Fruit fly (Drosophila melanogaster) whole organism, prepupa: ENCODE data around the gene CG6415.
A peak's percentile ranks its signal among the peaks of the same experiment; 100 is the strongest.

Experiments used
- CG10631 ChIP-seq: fragments of 200-800 bp; sonication (Bioruptor generic); optimal IDR thresholded peaks from 2 replicates; lab custom pipeline; 2016; ENCODE audit warnings: missing biosample characterization, missing genetic modification characterization
- CG10669 ChIP-seq: fragments of 200-800 bp; sonication (Bioruptor generic); optimal IDR thresholded peaks from 3 replicates; lab custom pipeline; 2018; ENCODE audit warnings: missing biosample characterization, mild to moderate bottlenecking, missing genetic modification characterization, moderate library complexity
- CG11294 ChIP-seq: fragments of 200-800 bp; sonication (Bioruptor generic); IDR thresholded peaks from 2 replicates; pipeline ENCODE4 v1.3.6; 2022; ENCODE audit warnings: missing biosample characterization, missing genetic modification characterization
- CG11762 ChIP-seq: fragments of 200-800 bp; sonication (Bioruptor generic); optimal IDR thresholded peaks from 3 replicates; lab custom pipeline; 2016; ENCODE audit warnings: missing biosample characterization, missing genetic modification characterization; ENCODE audit not compliant: insufficient read depth
- CG15336 ChIP-seq: fragments of 200-800 bp; sonication (Bioruptor generic); IDR thresholded peaks from 2 replicates; pipeline ENCODE4 v1.3.6; 2022; ENCODE audit warnings: missing biosample characterization, missing genetic modification characterization
- CG1621 ChIP-seq: fragments of 200-800 bp; sonication (Bioruptor generic); optimal IDR thresholded peaks from 3 replicates; lab custom pipeline; 2018; ENCODE audit warnings: missing biosample characterization, mild to moderate bottlenecking, missing genetic modification characterization
- CG16779 ChIP-seq: fragments of 200-800 bp; sonication (Bioruptor generic); optimal IDR thresholded peaks from 3 replicates; lab custom pipeline; 2017; ENCODE audit warnings: missing biosample characterization, mild to moderate bottlenecking, missing genetic modification characterization
- CG3032 ChIP-seq: fragments of 200-800 bp; optimal IDR thresholded peaks from 2 replicates; lab custom pipeline; 2019; ENCODE audit warnings: missing biosample characterization, mild to moderate bottlenecking, missing genetic modification characterization, moderate library complexity
- CG31627 ChIP-seq: fragments of 200-800 bp; sonication (Bioruptor generic); optimal IDR thresholded peaks from 3 replicates; lab custom pipeline; 2016; ENCODE audit warnings: missing biosample characterization, missing genetic modification characterization
- CG32006 ChIP-seq: fragments of 200-800 bp; sonication (Bioruptor generic); optimal IDR thresholded peaks from 3 replicates; lab custom pipeline; 2017; ENCODE audit warnings: missing biosample characterization, mild to moderate bottlenecking, missing genetic modification characterization
- CG3919 ChIP-seq: fragments of 200-800 bp; sonication (Bioruptor generic); optimal IDR thresholded peaks from 3 replicates; lab custom pipeline; 2016; ENCODE audit warnings: missing biosample characterization, missing genetic modification characterization
- CG4318 ChIP-seq: fragments of 200-800 bp; sonication (Bioruptor generic); optimal IDR thresholded peaks from 3 replicates; lab custom pipeline; 2017; ENCODE audit warnings: missing biosample characterization, mild to moderate bottlenecking, missing genetic modification characterization
- CG6163 ChIP-seq: fragments of 200-800 bp; sonication (Bioruptor generic); IDR thresholded peaks from 3 replicates; pipeline ENCODE4 v1.3.6; 2022; ENCODE audit warnings: missing biosample characterization, missing genetic modification characterization
- CG6276 ChIP-seq: fragments of 200-800 bp; sonication (Bioruptor generic); optimal IDR thresholded peaks from 2 replicates; lab custom pipeline; 2017; ENCODE audit warnings: missing biosample characterization, mild to moderate bottlenecking, missing genetic modification characterization
- CG6792 ChIP-seq: fragments of 200-800 bp; sonication (Bioruptor generic); optimal IDR thresholded peaks from 3 replicates; lab custom pipeline; 2016; ENCODE audit warnings: missing biosample characterization, missing genetic modification characterization
- CG6808 ChIP-seq: fragments of 200-800 bp; sonication (Bioruptor generic); optimal IDR thresholded peaks from 3 replicates; lab custom pipeline; 2017; ENCODE audit warnings: missing biosample characterization, missing genetic modification characterization, mild to moderate bottlenecking, moderate library complexity, missing genetic modification reagents
- CG6854 ChIP-seq: fragments of 200-800 bp; sonication (Bioruptor generic); optimal IDR thresholded peaks from 2 replicates; lab custom pipeline; 2017; ENCODE audit warnings: missing biosample characterization, mild to moderate bottlenecking, missing genetic modification characterization
- CG8119 ChIP-seq: fragments of 200-800 bp; sonication (Bioruptor generic); IDR thresholded peaks from 3 replicates; pipeline ENCODE4 v1.3.6; 2022; ENCODE audit warnings: missing biosample characterization, missing genetic modification characterization
- CG8319 ChIP-seq: fragments of 200-800 bp; sonication (Bioruptor generic); optimal IDR thresholded peaks from 3 replicates; lab custom pipeline; 2016; ENCODE audit warnings: missing biosample characterization, missing genetic modification characterization
- Eip75B ChIP-seq: fragments of 200-800 bp; sonication (Bioruptor generic); optimal IDR thresholded peaks from 3 replicates; lab custom pipeline; 2016; ENCODE audit warnings: missing biosample characterization, missing genetic modification characterization
- Eip78C ChIP-seq: fragments of 200-800 bp; sonication (Bioruptor generic); peaks from one replicate; lab custom pipeline; 2016; ENCODE audit warnings: missing biosample characterization, missing genetic modification characterization
- Eip93F ChIP-seq: fragments of 200-800 bp; sonication (Bioruptor generic); optimal IDR thresholded peaks from 2 replicates; lab custom pipeline; 2016; ENCODE audit warnings: missing biosample characterization, mild to moderate bottlenecking, missing genetic modification characterization
- Ets96B ChIP-seq: fragments of 200-800 bp; optimal IDR thresholded peaks from 2 replicates; lab custom pipeline; 2019; ENCODE audit warnings: missing biosample characterization, mild to moderate bottlenecking, missing genetic modification characterization, moderate library complexity
- Gug ChIP-seq: fragments of 200-800 bp; sonication (Bioruptor generic); IDR thresholded peaks from 2 replicates; pipeline ENCODE4 v1.3.6; 2022; ENCODE audit warnings: missing biosample characterization, missing genetic modification characterization
- Hr38 ChIP-seq: sonication (Bioruptor generic); optimal IDR thresholded peaks from 2 replicates; lab custom pipeline; 2016; ENCODE audit warnings: missing biosample characterization, missing genetic modification characterization
- Hr39 ChIP-seq: fragments of 200-800 bp; sonication (Bioruptor generic); optimal IDR thresholded peaks from 2 replicates; lab custom pipeline; 2016; ENCODE audit warnings: missing biosample characterization, missing genetic modification characterization
- Hr4 ChIP-seq: fragments of 200-800 bp; sonication (Bioruptor generic); optimal IDR thresholded peaks from 3 replicates; lab custom pipeline; 2016; ENCODE audit warnings: missing biosample characterization, missing genetic modification characterization
- Lpt ChIP-seq: fragments of 200-800 bp; sonication (Bioruptor generic); optimal IDR thresholded peaks from 3 replicates; lab custom pipeline; 2016; ENCODE audit warnings: missing biosample characterization, missing genetic modification characterization
- Met ChIP-seq: fragments of 200-800 bp; sonication (Bioruptor generic); optimal IDR thresholded peaks from 3 replicates; lab custom pipeline; 2016; ENCODE audit warnings: missing biosample characterization, missing genetic modification characterization
- OdsH ChIP-seq: fragments of 200-800 bp; sonication (Bioruptor generic); optimal IDR thresholded peaks from 3 replicates; lab custom pipeline; 2016; ENCODE audit warnings: missing biosample characterization, missing genetic modification characterization
- Smox ChIP-seq: fragments of 200-800 bp; sonication (Bioruptor generic); optimal IDR thresholded peaks from 3 replicates; lab custom pipeline; 2016; ENCODE audit warnings: missing biosample characterization, missing genetic modification characterization
- Sox102F ChIP-seq: fragments of 200-800 bp; sonication (Bioruptor generic); optimal IDR thresholded peaks from 2 replicates; lab custom pipeline; 2016; ENCODE audit warnings: missing biosample characterization, mild to moderate bottlenecking, missing genetic modification characterization
- Sox14 ChIP-seq: fragments of 200-800 bp; sonication (Bioruptor generic); optimal IDR thresholded peaks from 3 replicates; lab custom pipeline; 2016; ENCODE audit warnings: missing biosample characterization, missing genetic modification characterization
- Sox15 ChIP-seq: fragments of 200-800 bp; sonication (Bioruptor generic); optimal IDR thresholded peaks from 3 replicates; lab custom pipeline; 2016; ENCODE audit warnings: missing biosample characterization, missing genetic modification characterization
- achi ChIP-seq: fragments of 200-800 bp; sonication (Bioruptor generic); optimal IDR thresholded peaks from 3 replicates; lab custom pipeline; 2016; ENCODE audit warnings: missing biosample characterization, missing genetic modification characterization
- acj6 ChIP-seq: fragments of 200-800 bp; sonication (Bioruptor generic); optimal IDR thresholded peaks from 3 replicates; lab custom pipeline; 2016; ENCODE audit warnings: missing biosample characterization, missing genetic modification characterization
- cyc ChIP-seq: fragments of 200-800 bp; sonication (Bioruptor generic); optimal IDR thresholded peaks from 3 replicates; lab custom pipeline; 2016; ENCODE audit warnings: missing biosample characterization, missing genetic modification characterization
- dac ChIP-seq: fragments of 200-800 bp; sonication (Bioruptor generic); optimal IDR thresholded peaks from 2 replicates; lab custom pipeline; 2017; ENCODE audit warnings: missing biosample characterization, mild to moderate bottlenecking, missing genetic modification characterization
- dsx ChIP-seq: fragments of 200-800 bp; optimal IDR thresholded peaks from 3 replicates; lab custom pipeline; 2019; ENCODE audit warnings: missing biosample characterization, mild to moderate bottlenecking, missing genetic modification characterization, moderate library complexity; ENCODE audit not compliant: poor library complexity, severe bottlenecking
- eg ChIP-seq: fragments of 200-800 bp; sonication (Bioruptor generic); IDR thresholded peaks from 3 replicates; pipeline ENCODE4 v1.3.6; 2022; ENCODE audit warnings: missing biosample characterization, missing genetic modification characterization
- esn ChIP-seq: fragments of 200-800 bp; sonication (Bioruptor generic); optimal IDR thresholded peaks from 2 replicates; lab custom pipeline; 2016; ENCODE audit warnings: missing biosample characterization, mild to moderate bottlenecking, missing genetic modification characterization, moderate library complexity
- fd85E ChIP-seq: fragments of 200-800 bp; sonication (Bioruptor generic); optimal IDR thresholded peaks from 3 replicates; lab custom pipeline; 2016; ENCODE audit warnings: missing biosample characterization, missing genetic modification characterization
- fkh ChIP-seq: fragments of 200-800 bp; sonication (Bioruptor generic); optimal IDR thresholded peaks from 3 replicates; lab custom pipeline; 2017; ENCODE audit warnings: missing biosample characterization, mild to moderate bottlenecking, missing genetic modification characterization, moderate library complexity
- lz ChIP-seq: fragments of 200-800 bp; sonication (Bioruptor generic); optimal IDR thresholded peaks from 3 replicates; lab custom pipeline; 2016; ENCODE audit warnings: missing biosample characterization, missing genetic modification characterization
- net ChIP-seq: fragments of 200-800 bp; sonication (Bioruptor generic); optimal IDR thresholded peaks from 3 replicates; lab custom pipeline; 2016; ENCODE audit warnings: missing biosample characterization, missing genetic modification characterization
- pdm3 ChIP-seq: fragments of 200-800 bp; sonication (Bioruptor generic); optimal IDR thresholded peaks from 3 replicates; lab custom pipeline; 2016; ENCODE audit warnings: missing biosample characterization, missing genetic modification characterization
- salr ChIP-seq, 2 experiments: fragments of 200-800 bp; sonication (Bioruptor generic); optimal IDR thresholded peaks; 3 replicates each; lab custom pipeline; 2016 to 2018; ENCODE audit warnings: missing biosample characterization in 2 of 2, missing genetic modification characterization in 2 of 2, mild to moderate bottlenecking in 1 of 2
- spab ChIP-seq: fragments of 200-800 bp; sonication (Bioruptor generic); optimal IDR thresholded peaks from 2 replicates; lab custom pipeline; 2017; ENCODE audit warnings: missing biosample characterization, mild to moderate bottlenecking, missing genetic modification characterization, missing genetic modification reagents
- ss ChIP-seq, 2 experiments: fragments of 200-800 bp; sonication (Bioruptor generic); optimal IDR thresholded peaks; 2 replicates in 1 of 2; 3 replicates in 1 of 2; lab custom pipeline; 2017 to 2018; ENCODE audit warnings: mild to moderate bottlenecking in 2 of 2, missing biosample characterization in 2 of 2, missing genetic modification characterization in 2 of 2, moderate library complexity in 1 of 2
- svp ChIP-seq: fragments of 200-800 bp; sonication (Bioruptor generic); peaks from one replicate; lab custom pipeline; 2016; ENCODE audit warnings: missing biosample characterization, missing genetic modification characterization
- vri ChIP-seq: fragments of 200-800 bp; sonication (Bioruptor generic); optimal IDR thresholded peaks from 3 replicates; lab custom pipeline; 2016; ENCODE audit warnings: missing biosample characterization, mild to moderate bottlenecking, missing genetic modification characterization

The CG6415 gene

DNA sequence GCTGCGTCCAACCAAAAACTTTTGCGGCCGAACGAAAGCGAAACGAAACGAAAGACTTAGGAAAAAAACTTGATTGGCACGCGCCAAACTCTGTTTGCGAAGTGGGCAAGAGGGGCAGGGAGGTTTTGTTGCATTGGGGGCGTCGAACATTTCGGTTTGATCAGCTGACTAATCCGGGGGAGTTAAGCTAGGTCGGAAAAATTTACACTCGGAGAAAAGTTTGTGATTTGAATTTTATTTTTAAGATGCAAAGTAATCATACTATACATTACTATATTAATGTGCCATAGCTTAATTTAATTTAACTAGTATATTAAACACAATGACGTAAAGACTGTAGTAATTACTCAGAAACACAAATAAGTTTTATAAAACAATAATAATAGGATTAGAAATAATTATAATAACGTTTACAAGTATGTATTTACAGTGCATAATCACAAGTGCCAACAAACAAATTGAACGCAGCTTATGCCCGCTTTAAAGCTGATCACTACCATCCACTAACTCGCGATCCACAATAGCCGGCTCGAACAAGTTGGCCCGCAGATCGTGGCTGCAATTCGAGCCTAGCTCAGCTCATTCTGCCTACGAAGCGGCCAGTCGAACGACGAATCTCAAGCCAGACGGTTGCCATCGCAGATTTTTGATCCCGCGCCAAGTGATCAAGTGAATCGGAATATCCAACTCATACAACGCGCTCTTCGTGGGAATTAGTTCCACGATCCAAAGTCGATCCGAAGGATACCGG, 41.8 kb upstream of the CG6415 start, which contains the start of gene CG31871:
CG31871 (plus strand) TSS at position 592 of the 751 bp plus-strand sequence.
- TF ChIP-seq svp (GFP tag; lab: Kevin White, UChicago) (peak; percentile 40), Hr4 (peak; percentile 82), fd85E (GFP tag; lab: Kevin White, UChicago) (no peak), esn (peak; percentile 2), eg (GFP tag; lab: Robert Waterston, UW) (peak; percentile 93), CG3032 (tag; lab: Kevin White, UChicago) (peak; percentile 73), Eip75B (GFP tag; lab: Kevin White, UChicago) (peak; percentile 50), dac (peak; percentile 63), vri (GFP tag; lab: Kevin White, UChicago) (no peak), achi (GFP tag; lab: Kevin White, UChicago) (peak; percentile 80), CG8319 (GFP tag; lab: Kevin White, UChicago) (no peak), Met (GFP tag; lab: Kevin White, UChicago) (peak; percentile 8), Ets96B (tag; lab: Kevin White, UChicago) (peak; percentile 76), CG31627 (GFP tag; lab: Kevin White, UChicago) (no peak), Sox102F (GFP tag; lab: Kevin White, UChicago) (no peak), Hr39 (GFP tag; lab: Kevin White, UChicago) (no peak), CG6808 (peak; percentile 31), CG10669 (GFP tag; lab: Kevin White, UChicago) (peak; percentile 47), spab (peak; percentile 61), Sox14 (no peak), Hr38 (GFP tag; lab: Kevin White, UChicago) (no peak), OdsH (GFP tag; lab: Kevin White, UChicago) (peak; percentile 72), acj6 (GFP tag; lab: Kevin White, UChicago) (peak; percentile 69), Lpt (GFP tag; lab: Kevin White, UChicago) (peak; percentile 89), CG10631 (GFP tag; lab: Kevin White, UChicago) (peak; percentile 77), fkh (GFP tag; lab: Kevin White, UChicago) (peak; percentile 28), Eip93F (GFP tag; lab: Kevin White, UChicago) (no peak), CG15336 (GFP tag; lab: Robert Waterston, UW) (peak; percentile 93), Gug (GFP tag; lab: Robert Waterston, UW) (peak; percentile 85), CG6792 (GFP tag; lab: Kevin White, UChicago) (peak; percentile 25), CG32006 (GFP tag; lab: Kevin White, UChicago) (peak; percentile 94), CG4318 (GFP tag; lab: Kevin White, UChicago) (peak; percentile 88), salr (GFP tag; optimal IDR thresholded peaks at IDR 0.05; lab: Kevin White, UChicago) (peak in 1 of 2 experiments; percentile 89), ss (GFP tag; optimal IDR thresholded peaks at IDR 0.05; lab: Kevin White, UChicago) (peak; percentile 9 to 39), CG1621 (tag; lab: Kevin White, UChicago) (peak; percentile 29), CG3919 (GFP tag; lab: Kevin White, UChicago) (peak; percentile 76), net (GFP tag; lab: Kevin White, UChicago) (peak; percentile 76), pdm3 (GFP tag; lab: Kevin White, UChicago) (peak; percentile 61), CG6276 (peak; percentile 91), CG6854 (GFP tag; lab: Kevin White, UChicago) (no peak), Sox15 (GFP tag; lab: Kevin White, UChicago) (no peak), cyc (GFP tag; lab: Kevin White, UChicago) (no peak), CG11762 (peak; percentile 42), Eip78C (GFP tag; lab: Kevin White, UChicago) (peak; percentile 88), dsx (GFP tag; lab: Kevin White, UChicago) (peak; percentile 58), lz (no peak), CG8119 (GFP tag; lab: Robert Waterston, UW) (peak; percentile 96), CG6163 (peak; percentile 70), CG16779 (peak; percentile 17), CG11294 (GFP tag; lab: Robert Waterston, UW) (peak; percentile 70), Smox (no peak)
